Worm (Caenorhabditis elegans) whole organism, L1 larva: Measurements from ENCODE around the gene nhr-172.
A peak's percentile ranks its signal among the peaks of the same experiment; 100 is the strongest.

Experiments
- C16A3.4 ChIP-seq: fragments of 150-350 bp; optimal IDR thresholded peaks from 2 replicates; lab custom pipeline; 2014; ENCODE audit warnings: missing biosample characterization, missing genetic modification characterization
- C34B4.2 ChIP-seq: sonication (generic microtip); optimal IDR thresholded peaks from 2 replicates; lab custom pipeline; 2017; ENCODE audit warnings: mild to moderate bottlenecking, missing genetic modification characterization, missing compliant biosample characterization
- aha-1 ChIP-seq: fragments of 150-350 bp; optimal IDR thresholded peaks from 2 replicates; lab custom pipeline; 2014; ENCODE audit warnings: missing biosample characterization, missing genetic modification characterization
- aly-2 ChIP-seq: fragments of 150-350 bp; optimal IDR thresholded peaks from 2 replicates; lab custom pipeline; 2014; ENCODE audit warnings: missing biosample characterization, missing genetic modification characterization
- ama-1 ChIP-seq: fragments of 150-350 bp; optimal IDR thresholded peaks from 2 replicates; lab custom pipeline; 2014
- ceh-82 ChIP-seq, 3 experiments: fragments of 150-350 bp in 1 of 3; sonication (generic microtip) in 2 of 3; optimal IDR thresholded peaks; 2 replicates each; lab custom pipeline; 2014 to 2017; ENCODE audit warnings: missing biosample characterization in 3 of 3, missing genetic modification characterization in 3 of 3
- ceh-88 ChIP-seq: fragments of 200-800 bp; sonication (Bioruptor generic); IDR thresholded peaks from 2 replicates; pipeline ENCODE4 v1.3.6; 2022; ENCODE audit warnings: missing genetic modification characterization, missing compliant biosample characterization
- ces-1 ChIP-seq: fragments of 150-350 bp; optimal IDR thresholded peaks from 2 replicates; lab custom pipeline; 2014; ENCODE audit warnings: missing biosample characterization, missing genetic modification reagents, missing genetic modification characterization
- dpl-1 ChIP-seq, 3 experiments: fragments of 150-350 bp in 2 of 3; sonication (generic microtip) in 1 of 3; optimal IDR thresholded peaks; 2 replicates each; lab custom pipeline; 2014 to 2017; ENCODE audit warnings: missing biosample characterization in 3 of 3, missing genetic modification characterization in 3 of 3, missing genetic modification reagents in 3 of 3
- efl-1 ChIP-seq, 4 experiments: fragments of 150-350 bp; optimal IDR thresholded peaks in 3 of 4; peaks in 1 of 4; 1 replicate in 1 of 4; 2 replicates in 3 of 4; lab custom pipeline; 2014; ENCODE audit warnings: missing biosample characterization in 2 of 4, missing genetic modification characterization in 2 of 4, missing genetic modification reagents in 2 of 4
- efl-3 ChIP-seq: fragments of 200-800 bp; sonication (Bioruptor generic); optimal IDR thresholded peaks from 2 replicates; lab custom pipeline; 2018; ENCODE audit warnings: mild to moderate bottlenecking, missing genetic modification characterization, missing compliant biosample characterization
- fos-1 ChIP-seq: fragments of 150-350 bp; optimal IDR thresholded peaks from 2 replicates; lab custom pipeline; 2014; ENCODE audit warnings: missing biosample characterization, missing genetic modification characterization
- hlh-17 ChIP-seq: fragments of 200-800 bp; sonication (Bioruptor generic); optimal IDR thresholded peaks from 2 replicates; lab custom pipeline; 2018; ENCODE audit warnings: missing genetic modification characterization, mild to moderate bottlenecking, missing compliant biosample characterization, moderate library complexity, borderline replicate concordance
- hlh-4 ChIP-seq: sonication (generic microtip); optimal IDR thresholded peaks from 2 replicates; lab custom pipeline; 2016; ENCODE audit warnings: mild to moderate bottlenecking, missing genetic modification characterization, missing compliant biosample characterization
- hpl-2 ChIP-seq: fragments of 150-350 bp; optimal IDR thresholded peaks from 2 replicates; lab custom pipeline; 2014; ENCODE audit warnings: missing biosample characterization, missing genetic modification reagents, missing genetic modification characterization
- irx-1 ChIP-seq: sonication (generic microtip); optimal IDR thresholded peaks from 2 replicates; lab custom pipeline; 2016; ENCODE audit warnings: missing genetic modification characterization, missing compliant biosample characterization
- lir-3 ChIP-seq: sonication (generic microtip); optimal IDR thresholded peaks from 2 replicates; lab custom pipeline; 2016; ENCODE audit warnings: mild to moderate bottlenecking, missing genetic modification characterization, moderate library complexity, missing compliant biosample characterization; ENCODE audit not compliant: poor library complexity
- lsy-2 ChIP-seq, 2 experiments: fragments of 150-350 bp; optimal IDR thresholded peaks; 2 replicates each; lab custom pipeline; 2014; ENCODE audit warnings: missing biosample characterization in 2 of 2, missing genetic modification characterization in 2 of 2
- mdl-1 ChIP-seq, 2 experiments: fragments of 150-350 bp; optimal IDR thresholded peaks; 2 replicates each; lab custom pipeline; 2014 to 2017; ENCODE audit warnings: missing biosample characterization in 2 of 2, missing genetic modification characterization in 2 of 2, inconsistent platforms in 1 of 2
- mef-2 ChIP-seq: fragments of 150-350 bp; optimal IDR thresholded peaks from 2 replicates; lab custom pipeline; 2014; ENCODE audit warnings: missing biosample characterization, missing genetic modification characterization
- mep-1 ChIP-seq: fragments of 150-350 bp; optimal IDR thresholded peaks from 2 replicates; lab custom pipeline; 2014; ENCODE audit warnings: missing biosample characterization, missing genetic modification characterization
- nhr-20 ChIP-seq: sonication (generic microtip); optimal IDR thresholded peaks from 2 replicates; lab custom pipeline; 2016; ENCODE audit warnings: mild to moderate bottlenecking, missing genetic modification characterization, missing compliant biosample characterization
- nhr-237 ChIP-seq: fragments of 150-350 bp; optimal IDR thresholded peaks from 2 replicates; lab custom pipeline; 2014; ENCODE audit warnings: missing biosample characterization, missing genetic modification characterization
- nhr-47 ChIP-seq: sonication (generic microtip); optimal IDR thresholded peaks from 2 replicates; lab custom pipeline; 2016; ENCODE audit warnings: mild to moderate bottlenecking, missing genetic modification characterization, moderate library complexity, missing compliant biosample characterization
- snu-23 ChIP-seq: sonication (generic microtip); optimal IDR thresholded peaks from 2 replicates; lab custom pipeline; 2016; ENCODE audit warnings: missing genetic modification characterization, missing compliant biosample characterization
- sox-4 ChIP-seq: sonication (generic microtip); optimal IDR thresholded peaks from 2 replicates; lab custom pipeline; 2016; ENCODE audit warnings: missing genetic modification characterization, missing compliant biosample characterization
- sptf-1 ChIP-seq: fragments of 150-350 bp; optimal IDR thresholded peaks from 2 replicates; lab custom pipeline; 2014; ENCODE audit warnings: missing biosample characterization, missing genetic modification characterization
- swsn-7 ChIP-seq: sonication (generic microtip); optimal IDR thresholded peaks from 2 replicates; lab custom pipeline; 2016; ENCODE audit warnings: missing genetic modification characterization, missing compliant biosample characterization
- unc-30 ChIP-seq: sonication (generic microtip); optimal IDR thresholded peaks from 2 replicates; lab custom pipeline; 2017; ENCODE audit warnings: missing biosample characterization, missing genetic modification characterization
- xbp-1 ChIP-seq: sonication (generic microtip); optimal IDR thresholded peaks from 2 replicates; lab custom pipeline; 2016; ENCODE audit warnings: missing genetic modification characterization, missing compliant biosample characterization
- zip-4 ChIP-seq: fragments of 200-800 bp; sonication (Bioruptor generic); optimal IDR thresholded peaks from 2 replicates; lab custom pipeline; 2018; ENCODE audit warnings: mild to moderate bottlenecking, missing genetic modification characterization, moderate library complexity, missing compliant biosample characterization
- ztf-11 ChIP-seq, 2 experiments: sonication (generic microtip); optimal IDR thresholded peaks; 2 replicates each; lab custom pipeline; 2016 to 2017; ENCODE audit warnings: missing genetic modification characterization in 2 of 2, missing biosample characterization in 1 of 2, missing compliant biosample characterization in 1 of 2
- ztf-4 ChIP-seq: fragments of 150-350 bp; optimal IDR thresholded peaks from 2 replicates; lab custom pipeline; 2014; ENCODE audit warnings: missing biosample characterization, missing genetic modification characterization

nhr-172 gene

DNA sequence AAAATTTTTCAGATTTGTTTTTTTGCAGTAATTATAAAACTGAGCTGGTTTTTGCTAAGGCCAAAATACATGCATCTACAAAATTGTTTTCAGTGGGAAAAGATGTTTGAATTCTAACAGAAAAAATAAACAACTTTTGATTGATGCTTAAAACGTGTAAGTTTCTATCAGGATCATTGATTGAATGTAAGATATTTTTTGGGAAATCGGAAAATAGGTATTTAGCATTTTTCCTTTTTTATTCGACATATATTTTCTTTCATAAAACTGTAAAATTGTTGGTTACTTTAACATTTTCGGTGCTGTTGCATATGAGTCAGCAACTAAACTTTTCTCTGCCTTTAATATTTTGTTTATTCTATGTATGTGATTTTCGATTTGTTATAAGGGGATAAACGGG is 15.7 kb downstream of the nhr-172 start, which contains the start of gene C54F6.20:
C54F6.20 (plus strand) TSS at position 301 of the 400 bp plus-strand sequence.
- TF ChIP-seq efl-1 (optimal IDR thresholded peaks at IDR 0.05; lab: Kevin White, UChicago): no peak
- TF ChIP-seq efl-1 (GFP tag; optimal IDR thresholded peaks at IDR 0.05 in 1 of 2; lab: Kevin White, UChicago): peak in 1 of 2 experiments; percentile 54
- no peak for TF ChIP-seq aly-2 (tag; lab: Kevin White, UChicago)
- TF ChIP-seq fos-1: no peak
- TF ChIP-seq efl-3: no peak
- no peak for TF ChIP-seq mdl-1 (tag; optimal IDR thresholded peaks at IDR 0.05; lab: Kevin White, UChicago)
- no peak for TF ChIP-seq nhr-20 (tag; lab: Kevin White, UChicago)
- TF ChIP-seq ceh-88 (GFP tag; lab: Robert Waterston, UW): no peak
- no peak for TF ChIP-seq unc-30 (tag; lab: Kevin White, UChicago)

DNA sequence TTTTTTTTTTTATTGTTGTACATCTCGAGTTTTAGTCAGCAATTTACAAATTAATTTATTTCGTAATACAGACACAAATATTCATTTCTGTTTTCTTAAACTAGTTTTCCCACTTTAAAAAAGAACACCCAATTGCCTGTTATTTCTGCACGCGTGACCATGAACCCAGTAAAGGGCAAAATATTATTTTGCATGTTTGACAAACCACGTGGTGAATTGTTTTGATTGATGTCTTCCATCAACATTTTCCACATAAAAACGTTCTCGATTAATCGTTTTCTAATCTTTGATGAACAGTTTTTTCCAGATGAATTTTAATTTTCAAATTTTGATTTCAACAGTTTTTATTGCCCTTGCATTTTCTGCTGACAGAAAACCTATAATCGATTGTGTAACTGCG is 16.9 kb downstream of the nhr-172 start, which contains the start of gene C54F6.18:
C54F6.18 (plus strand) TSS at position 301 of the 400 bp plus-strand sequence.
- no peak for TF ChIP-seq sox-4 (tag; lab: Kevin White, UChicago)
- no peak for TF ChIP-seq ces-1 (GFP tag; lab: Kevin White, UChicago)
- TF ChIP-seq mep-1 (tag; lab: Kevin White, UChicago): no peak
- TF ChIP-seq aha-1 (tag; lab: Kevin White, UChicago): no peak
- no peak for TF ChIP-seq nhr-47 (tag; lab: Kevin White, UChicago)
- TF ChIP-seq snu-23 (GFP tag; lab: Kevin White, UChicago): no peak
- TF ChIP-seq hlh-17 (GFP tag; lab: Kevin White, UChicago): no peak
- TF ChIP-seq C34B4.2 (tag; lab: Kevin White, UChicago): no peak
- no peak for TF ChIP-seq mdl-1 (tag; optimal IDR thresholded peaks at IDR 0.05; lab: Kevin White, UChicago)

DNA sequence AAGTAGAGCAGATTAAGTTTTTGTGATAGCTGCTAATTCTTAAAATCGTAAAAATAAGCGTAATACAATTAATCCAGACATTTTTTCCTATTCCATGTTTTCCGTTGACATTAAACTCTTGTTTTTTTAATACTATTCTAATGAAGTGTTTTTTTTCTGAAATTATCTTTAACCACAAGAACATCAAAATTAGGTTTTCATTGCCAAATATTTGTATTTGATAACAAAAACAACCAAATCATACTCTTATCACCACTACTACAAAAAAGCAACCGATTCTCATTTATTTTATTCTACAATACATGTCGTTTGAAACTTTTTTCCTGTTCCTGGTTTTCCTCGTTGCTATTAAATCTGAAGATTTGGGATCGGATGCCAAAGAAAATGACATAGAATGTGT is 18.4 kb downstream of the nhr-172 start, which contains the start of gene C54F6.17:
C54F6.17 (plus strand) TSS at position 301 of the 400 bp plus-strand sequence.
- no peak for TF ChIP-seq ceh-82 (tag; optimal IDR thresholded peaks at IDR 0.05; lab: Kevin White, UChicago)
- TF ChIP-seq C34B4.2 (tag; lab: Kevin White, UChicago): no peak
- no peak for TF ChIP-seq ztf-11 (tag; optimal IDR thresholded peaks at IDR 0.05; lab: Kevin White, UChicago)
- no peak for TF ChIP-seq irx-1 (tag; lab: Kevin White, UChicago)
- no peak for TF ChIP-seq xbp-1 (tag; lab: Kevin White, UChicago)
- TF ChIP-seq lir-3 (tag; lab: Kevin White, UChicago): no peak
- TF ChIP-seq nhr-237 (tag; lab: Kevin White, UChicago): no peak
- no peak for TF ChIP-seq dpl-1 (GFP tag; optimal IDR thresholded peaks at IDR 0.05; lab: Kevin White, UChicago)
- no peak for TF ChIP-seq mep-1 (tag; lab: Kevin White, UChicago)
- no peak for TF ChIP-seq zip-4
- no peak for TF ChIP-seq C16A3.4
- TF ChIP-seq ztf-4: no peak
- no peak for TF ChIP-seq sox-4 (tag; lab: Kevin White, UChicago)
- no peak for TF ChIP-seq swsn-7 (tag; lab: Kevin White, UChicago)
- TF ChIP-seq lsy-2 (tag; optimal IDR thresholded peaks at IDR 0.05; lab: Kevin White, UChicago): no peak
- no peak for TF ChIP-seq sptf-1 (tag; lab: Kevin White, UChicago)
- no peak for TF ChIP-seq mdl-1 (tag; optimal IDR thresholded peaks at IDR 0.05; lab: Kevin White, UChicago)
- TF ChIP-seq hlh-4 (tag; lab: Kevin White, UChicago): no peak
- TF ChIP-seq aha-1 (tag; lab: Kevin White, UChicago): no peak
- TF ChIP-seq hpl-2: no peak
- TF ChIP-seq, all 84 proteins: peak for 0

DNA sequence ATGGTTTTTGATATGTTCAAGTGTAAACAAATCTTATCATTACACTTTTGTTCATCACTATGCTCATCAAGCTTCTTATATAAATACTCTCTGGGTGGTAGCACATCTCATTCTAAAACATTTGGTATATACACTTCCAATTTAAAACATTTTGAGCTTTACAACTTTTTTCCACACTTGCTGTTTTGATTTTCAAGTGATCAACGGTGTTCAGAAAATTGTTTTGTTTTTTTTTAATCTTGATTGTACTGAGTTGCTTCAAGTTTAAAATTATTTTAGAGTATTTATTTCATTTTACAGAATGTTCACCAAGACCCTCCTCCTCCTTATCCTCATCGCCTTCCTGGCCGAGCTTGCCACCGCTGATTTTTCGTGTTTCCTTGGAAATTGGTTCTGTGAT is 20.0 kb downstream of the nhr-172 start, which contains the start of gene C54F6.5:
C54F6.5 (plus strand) TSS at position 301 of the 400 bp plus-strand sequence.
- TF ChIP-seq ces-1 (GFP tag; lab: Kevin White, UChicago) (no peak), hlh-4 (tag; lab: Kevin White, UChicago) (no peak), C34B4.2 (tag; lab: Kevin White, UChicago) (no peak), mef-2 (tag; lab: Kevin White, UChicago) (no peak), fos-1 (no peak)

DNA sequence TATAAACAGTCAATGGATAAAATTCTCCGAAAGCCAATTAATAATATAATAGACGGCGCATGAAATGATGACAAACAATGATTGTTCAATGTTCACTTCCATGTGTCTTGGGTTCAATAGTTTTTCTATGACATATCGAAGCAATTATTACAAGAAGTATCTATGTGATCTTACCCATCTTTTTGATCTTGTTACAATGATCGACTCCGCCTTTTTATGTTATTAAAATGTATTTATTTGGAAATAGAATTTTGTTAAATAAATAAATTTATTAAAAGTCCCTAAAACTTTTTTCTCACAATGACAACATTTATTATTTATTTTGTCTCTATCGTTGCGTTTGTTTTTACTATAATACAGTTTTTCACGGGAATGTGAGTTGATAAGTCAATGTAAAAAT is 21.0 kb downstream of the nhr-172 start, which contains the start of gene swt-2:
swt-2 (plus strand) TSS at position 301 of the 400 bp plus-strand sequence.
- no peak for TF ChIP-seq ama-1 (lab: Kevin White, UChicago)
- TF ChIP-seq, all 84 proteins: peak for 0
